Fruit fly (Drosophila melanogaster) whole organism, pupa: ENCODE results near the gene Cyp313a1.

Experiments used
- CG10348 ChIP-seq: fragments of 200-800 bp; sonication (Bioruptor generic); IDR thresholded peaks from 2 replicates; pipeline ENCODE4 v1.3.6; 2022; ENCODE audit warnings: missing biosample characterization, missing genetic modification characterization
- CG12605 ChIP-seq: fragments of 200-800 bp; sonication (Bioruptor generic); IDR thresholded peaks from 2 replicates; pipeline ENCODE4 v1.3.6; 2022; ENCODE audit warnings: missing biosample characterization, missing genetic modification characterization
- CG13204 ChIP-seq: fragments of 200-800 bp; sonication (Bioruptor generic); optimal IDR thresholded peaks from 2 replicates; lab custom pipeline; 2018; ENCODE audit warnings: missing biosample characterization, mild to moderate bottlenecking, missing genetic modification characterization, moderate library complexity
- CG14655 ChIP-seq: fragments of 200-800 bp; sonication (Bioruptor generic); optimal IDR thresholded peaks from 3 replicates; lab custom pipeline; 2017; ENCODE audit warnings: mild to moderate bottlenecking, missing biosample characterization, missing genetic modification reagents, missing genetic modification characterization
- CG15710 ChIP-seq: fragments of 200-800 bp; sonication (Bioruptor generic); optimal IDR thresholded peaks from 2 replicates; lab custom pipeline; 2018; ENCODE audit warnings: missing biosample characterization, mild to moderate bottlenecking, missing genetic modification characterization, moderate library complexity
- CG17806 ChIP-seq: fragments of 200-800 bp; sonication (Bioruptor generic); optimal IDR thresholded peaks from 2 replicates; lab custom pipeline; 2018; ENCODE audit warnings: missing biosample characterization, mild to moderate bottlenecking, missing genetic modification characterization, moderate library complexity
- CG32121 ChIP-seq: fragments of 200-800 bp; sonication (Bioruptor generic); IDR thresholded peaks from 2 replicates; pipeline ENCODE4 v1.3.6; 2022; ENCODE audit warnings: missing biosample characterization, missing genetic modification characterization
- CG34367 ChIP-seq: fragments of 200-800 bp; sonication (Bioruptor generic); optimal IDR thresholded peaks from 2 replicates; lab custom pipeline; 2018; ENCODE audit warnings: missing biosample characterization, mild to moderate bottlenecking, missing genetic modification characterization
- CG4496 ChIP-seq: fragments of 200-800 bp; sonication (Bioruptor generic); IDR thresholded peaks from 3 replicates; pipeline ENCODE4 v1.3.6; 2022; ENCODE audit warnings: missing biosample characterization, missing genetic modification characterization
- CG8159 ChIP-seq: fragments of 200-800 bp; sonication (Bioruptor generic); optimal IDR thresholded peaks from 3 replicates; lab custom pipeline; 2018; ENCODE audit warnings: missing biosample characterization, mild to moderate bottlenecking, missing genetic modification characterization, moderate library complexity
- CG8301 ChIP-seq: fragments of 200-800 bp; sonication (Bioruptor generic); optimal IDR thresholded peaks from 2 replicates; lab custom pipeline; 2018; ENCODE audit warnings: missing biosample characterization, mild to moderate bottlenecking, missing genetic modification characterization
- CG9948 ChIP-seq: fragments of 200-800 bp; sonication (Bioruptor generic); optimal IDR thresholded peaks from 2 replicates; lab custom pipeline; 2018; ENCODE audit warnings: missing biosample characterization, mild to moderate bottlenecking, missing genetic modification characterization, moderate library complexity
- D1 ChIP-seq: fragments of 200-800 bp; sonication (Bioruptor generic); optimal IDR thresholded peaks from 2 replicates; lab custom pipeline; 2018; ENCODE audit warnings: missing biosample characterization, mild to moderate bottlenecking, missing genetic modification characterization, moderate library complexity
- EcR ChIP-seq: fragments of 200-800 bp; sonication (Bioruptor generic); optimal IDR thresholded peaks from 3 replicates; lab custom pipeline; 2019; ENCODE audit warnings: missing biosample characterization, missing genetic modification characterization, mild to moderate bottlenecking, moderate library complexity, missing genetic modification reagents
- Ets98B ChIP-seq: fragments of 200-800 bp; sonication (Bioruptor generic); IDR thresholded peaks from 2 replicates; pipeline ENCODE4 v1.3.6; 2022; ENCODE audit warnings: missing biosample characterization, missing genetic modification characterization
- Pif1A ChIP-seq: fragments of 200-800 bp; sonication (Bioruptor generic); optimal IDR thresholded peaks from 3 replicates; lab custom pipeline; 2016; ENCODE audit warnings: missing biosample characterization, missing genetic modification characterization
- Pif1B ChIP-seq: fragments of 200-800 bp; sonication (Bioruptor generic); optimal IDR thresholded peaks from 3 replicates; lab custom pipeline; 2016; ENCODE audit warnings: missing biosample characterization, missing genetic modification characterization
- Snoo ChIP-seq: fragments of 200-800 bp; sonication (Bioruptor generic); optimal IDR thresholded peaks from 3 replicates; lab custom pipeline; 2017; ENCODE audit warnings: missing biosample characterization, mild to moderate bottlenecking, missing genetic modification characterization, inconsistent platforms
- fd96Ca ChIP-seq: fragments of 200-800 bp; sonication (Bioruptor generic); IDR thresholded peaks from 3 replicates; pipeline ENCODE4 v1.3.6; 2022; ENCODE audit warnings: missing biosample characterization, missing genetic modification characterization
- gl ChIP-seq: fragments of 200-800 bp; sonication (Bioruptor generic); optimal IDR thresholded peaks from 2 replicates; lab custom pipeline; 2018; ENCODE audit warnings: missing biosample characterization, mild to moderate bottlenecking, missing genetic modification characterization
- rn ChIP-seq: fragments of 200-800 bp; sonication (Bioruptor generic); IDR thresholded peaks from 2 replicates; pipeline ENCODE4 v1.3.6; 2022; ENCODE audit warnings: missing biosample characterization, missing genetic modification characterization

Cyp313a1 gene

dm6 chr3R:14558383-14558883, 37.6 kb downstream of the Cyp313a1 start:
- TF ChIP-seq CG12605 (GFP tag; lab: Robert Waterston, UW): 0 out of 2 replicates have a peak, but pooled peaks have one; percentile 30
- TF ChIP-seq EcR (GFP tag; lab: Kevin White, UChicago): no peak
- TF ChIP-seq gl (tag; lab: Kevin White, UChicago): no peak
- peak; percentile 64 for TF ChIP-seq fd96Ca (GFP tag; lab: Robert Waterston, UW)
- peak; percentile 59 for TF ChIP-seq CG17806 (tag; lab: Kevin White, UChicago)
- no peak for TF ChIP-seq CG13204
- TF ChIP-seq D1 (tag; lab: Kevin White, UChicago): no peak
- peak; percentile 63 for TF ChIP-seq Snoo (tag; lab: Kevin White, UChicago)
- TF ChIP-seq CG4496 (GFP tag; lab: Robert Waterston, UW): peak; percentile 78; the same call in 2 of the 3 replicates
- TF ChIP-seq CG14655: peak; percentile 83
- TF ChIP-seq rn: peak; percentile 61
- TF ChIP-seq Pif1B (GFP tag; lab: Kevin White, UChicago): peak; percentile 46
- peak; percentile 83 for TF ChIP-seq CG32121 (GFP tag; lab: Robert Waterston, UW)
- TF ChIP-seq CG8301: peak; percentile 82
- peak; percentile 22 for TF ChIP-seq CG34367 (tag; lab: Kevin White, UChicago)
- peak; percentile 67 for TF ChIP-seq CG15710 (tag; lab: Kevin White, UChicago)
- TF ChIP-seq Ets98B (GFP tag; lab: Robert Waterston, UW): peak; percentile 77
- peak; percentile 82 for TF ChIP-seq CG8159 (tag; lab: Kevin White, UChicago)
- TF ChIP-seq Pif1A (GFP tag; lab: Kevin White, UChicago): peak; percentile 72
- peak; percentile 67 for TF ChIP-seq CG9948 (tag; lab: Kevin White, UChicago)
- TF ChIP-seq CG10348 (GFP tag; lab: Robert Waterston, UW): peak; percentile 51
- TF ChIP-seq, all 21 proteins: peak for 17

- TF ChIP-seq CG15710 (tag; lab: Kevin White, UChicago): no peak
Observed at dm6 chr3R:14559954-14560353, 39.1 kb downstream of the Cyp313a1 start, which contains the start of gene CG14854. Gene CG14854 (minus strand): TSS chr3R:14560054.

- TF ChIP-seq rn: no peak
- no peak for TF ChIP-seq CG17806 (tag; lab: Kevin White, UChicago)
- no peak for TF ChIP-seq CG14655
- TF ChIP-seq, all 21 proteins: peak for 0
Observed at dm6 chr3R:14560635-14561034, 39.8 kb downstream of the Cyp313a1 start, which contains the start of gene Jig. Gene Jig (plus strand): TSS chr3R:14560935.

DNA sequence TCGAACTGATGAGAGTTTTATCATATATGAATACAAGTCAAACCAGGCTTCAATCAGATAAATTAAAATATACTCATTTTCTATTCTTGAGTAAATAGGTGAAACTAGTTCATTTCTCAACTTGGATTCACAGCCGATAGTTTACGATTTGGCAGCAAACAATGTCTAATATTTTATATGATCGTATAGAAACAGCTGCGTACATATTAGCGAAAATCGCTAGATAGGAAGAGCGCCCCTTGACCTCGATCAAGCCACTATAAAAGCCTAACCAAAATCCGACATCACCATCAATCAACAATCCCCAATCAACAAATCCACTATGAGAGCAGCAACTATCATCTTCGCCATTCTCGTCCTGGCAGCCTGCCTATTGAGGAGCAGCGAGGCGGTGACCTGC, 41.2 kb downstream of the Cyp313a1 start, which contains the start of gene CG14851:
CG14851 (plus strand) TSS at position 301 of the 400 bp plus-strand sequence.
- TF ChIP-seq CG12605 (GFP tag; lab: Robert Waterston, UW) (no peak), CG17806 (tag; lab: Kevin White, UChicago) (no peak), fd96Ca (GFP tag; lab: Robert Waterston, UW) (no peak), CG14655 (no peak), EcR (GFP tag; lab: Kevin White, UChicago) (no peak), CG9948 (tag; lab: Kevin White, UChicago) (no peak), Pif1B (GFP tag; lab: Kevin White, UChicago) (no peak), Pif1A (GFP tag; lab: Kevin White, UChicago) (no peak), CG13204 (no peak), rn (no peak), CG32121 (GFP tag; lab: Robert Waterston, UW) (no peak), CG4496 (GFP tag; lab: Robert Waterston, UW) (no peak), CG8159 (tag; lab: Kevin White, UChicago) (no peak), CG15710 (tag; lab: Kevin White, UChicago) (no peak), CG8301 (no peak), CG34367 (tag; lab: Kevin White, UChicago) (no peak), CG10348 (GFP tag; lab: Robert Waterston, UW) (no peak), gl (tag; lab: Kevin White, UChicago) (no peak), Ets98B (GFP tag; lab: Robert Waterston, UW) (no peak), Snoo (tag; lab: Kevin White, UChicago) (no peak)

DNA sequence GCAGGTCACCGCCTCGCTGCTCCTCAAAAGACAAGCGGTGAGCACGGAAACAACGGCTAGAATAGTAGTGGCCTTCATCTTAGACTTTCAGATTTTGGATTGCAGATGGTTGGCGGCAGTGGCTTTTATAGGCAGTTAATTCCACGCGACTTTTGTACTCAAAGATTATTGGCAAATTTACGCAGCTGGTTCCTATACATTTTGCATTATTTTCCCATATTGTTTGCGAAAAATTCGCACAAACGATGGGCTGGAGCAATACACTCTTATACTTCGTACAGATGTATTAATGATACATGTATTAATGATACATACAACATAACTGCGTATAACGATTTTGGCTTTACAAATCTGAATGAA, 43.8 kb downstream of the Cyp313a1 start, which contains the start of gene CG8087:
CG8087 (minus strand) TSS at position 101 of the 360 bp plus-strand sequence.
- TF ChIP-seq Pif1B (GFP tag; lab: Kevin White, UChicago): no peak
- no peak for TF ChIP-seq CG34367 (tag; lab: Kevin White, UChicago)
- TF ChIP-seq CG10348 (GFP tag; lab: Robert Waterston, UW): no peak
- TF ChIP-seq CG12605 (GFP tag; lab: Robert Waterston, UW): no peak
- no peak for TF ChIP-seq CG4496 (GFP tag; lab: Robert Waterston, UW)
- no peak for TF ChIP-seq rn

DNA sequence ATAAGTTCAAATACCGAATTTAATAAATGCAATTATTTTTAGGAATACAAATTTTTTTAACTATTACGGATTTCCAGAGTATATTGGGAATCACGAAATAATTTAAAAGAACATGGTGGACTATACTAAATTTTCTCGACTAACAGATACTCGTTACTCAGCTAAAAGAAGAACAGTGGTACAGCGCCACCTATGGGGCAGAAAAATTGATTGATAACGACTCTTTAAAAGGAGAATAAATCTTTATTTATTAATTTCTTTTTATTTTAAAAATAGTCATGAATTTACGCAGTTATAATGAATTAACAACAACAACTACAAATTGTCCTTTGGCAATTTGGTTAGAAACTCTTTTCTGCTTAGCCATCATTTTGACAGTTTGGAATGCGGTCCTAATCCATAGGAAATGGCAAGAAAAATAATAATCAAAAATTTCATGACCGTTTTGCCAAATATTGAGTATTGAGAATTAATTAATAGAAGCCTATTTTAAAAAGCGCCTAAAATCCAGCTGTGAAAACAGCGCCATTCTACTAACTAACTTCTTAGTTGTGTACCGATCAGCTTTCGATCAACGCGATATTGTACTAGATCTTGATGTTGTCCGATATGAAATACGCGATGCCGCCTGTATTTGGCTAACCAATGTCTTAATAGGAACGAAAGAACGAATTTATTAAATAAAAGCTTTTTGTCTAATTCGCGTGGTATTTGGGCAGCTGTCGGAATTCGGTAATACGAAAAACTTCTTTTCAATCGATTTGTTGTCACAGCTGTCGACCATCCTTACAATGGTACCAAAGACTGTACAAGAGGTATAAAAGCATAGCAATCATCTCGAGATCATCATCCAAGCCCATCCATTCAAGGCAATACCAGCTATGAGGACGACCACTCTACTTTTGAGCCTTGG, 44.5 kb downstream of the Cyp313a1 start, which contains the start of gene CG14852:
CG14852 (plus strand) TSS at position 863 of the 913 bp plus-strand sequence.
- TF ChIP-seq gl (tag; lab: Kevin White, UChicago) (no peak), rn (no peak), CG8159 (tag; lab: Kevin White, UChicago) (no peak), Snoo (tag; lab: Kevin White, UChicago) (no peak), CG34367 (tag; lab: Kevin White, UChicago) (no peak), CG8301 (no peak), D1 (tag; lab: Kevin White, UChicago) (no peak), Pif1A (GFP tag; lab: Kevin White, UChicago) (no peak), fd96Ca (GFP tag; lab: Robert Waterston, UW) (no peak), CG4496 (GFP tag; lab: Robert Waterston, UW) (no peak), CG9948 (tag; lab: Kevin White, UChicago) (no peak), CG13204 (no peak), CG14655 (no peak), Pif1B (GFP tag; lab: Kevin White, UChicago) (no peak), Ets98B (GFP tag; lab: Robert Waterston, UW) (no peak), EcR (GFP tag; lab: Kevin White, UChicago) (no peak), CG15710 (tag; lab: Kevin White, UChicago) (no peak)
